Worm (Caenorhabditis elegans) whole organism, mixed stage, embryonic: ENCODE measurements around the gene clec-169.

Experiments
- M03D4.4 ChIP-seq: sonication (generic microtip); optimal IDR thresholded peaks from 2 replicates; lab custom pipeline; 2017; ENCODE audit warnings: mild to moderate bottlenecking, missing genetic modification characterization, missing compliant biosample characterization
- bed-3 ChIP-seq: fragments of 200-800 bp; sonication (Bioruptor generic); optimal IDR thresholded peaks from 3 replicates; lab custom pipeline; 2018; ENCODE audit warnings: mild to moderate bottlenecking, missing genetic modification characterization, moderate library complexity, missing compliant biosample characterization
- blmp-1 ChIP-seq: fragments of 150-350 bp; optimal IDR thresholded peaks from 2 replicates; lab custom pipeline; 2014; ENCODE audit warnings: missing biosample characterization, missing genetic modification characterization
- ceh-39 ChIP-seq: fragments of 150-350 bp; optimal IDR thresholded peaks from 2 replicates; lab custom pipeline; 2014; ENCODE audit warnings: missing biosample characterization, missing genetic modification characterization
- ceh-43 ChIP-seq: fragments of 200-800 bp; sonication (Bioruptor generic); optimal IDR thresholded peaks from 2 replicates; lab custom pipeline; 2018; ENCODE audit warnings: mild to moderate bottlenecking, missing genetic modification characterization, moderate library complexity, missing compliant biosample characterization
- ces-1 ChIP-seq: fragments of 150-350 bp; optimal IDR thresholded peaks from 2 replicates; lab custom pipeline; 2014; ENCODE audit warnings: missing biosample characterization, missing genetic modification reagents, missing genetic modification characterization
- cnd-1 ChIP-seq: fragments of 200-800 bp; sonication (Bioruptor generic); optimal IDR thresholded peaks from 2 replicates; lab custom pipeline; 2018; ENCODE audit warnings: mild to moderate bottlenecking, missing genetic modification characterization, missing compliant biosample characterization
- drap-1 ChIP-seq: fragments of 200-800 bp; sonication (Bioruptor generic); optimal IDR thresholded peaks from 3 replicates; lab custom pipeline; 2018; ENCODE audit warnings: mild to moderate bottlenecking, missing genetic modification characterization, missing compliant biosample characterization
- elt-1 ChIP-seq: sonication (generic microtip); optimal IDR thresholded peaks from 2 replicates; lab custom pipeline; 2017; ENCODE audit warnings: missing genetic modification characterization, mild to moderate bottlenecking, missing compliant biosample characterization, antibody characterized with exemption, moderate library complexity, borderline replicate concordance; ENCODE audit not compliant: insufficient read depth
- elt-3 ChIP-seq: fragments of 150-350 bp; optimal IDR thresholded peaks from 2 replicates; lab custom pipeline; 2014; ENCODE audit warnings: missing biosample characterization, missing genetic modification characterization
- flh-1 ChIP-seq: fragments of 200-800 bp; sonication (Bioruptor generic); optimal IDR thresholded peaks from 2 replicates; lab custom pipeline; 2018; ENCODE audit warnings: mild to moderate bottlenecking, missing genetic modification characterization, moderate library complexity, missing compliant biosample characterization
- ham-2 ChIP-seq: fragments of 200-800 bp; sonication (Bioruptor generic); optimal IDR thresholded peaks from 2 replicates; lab custom pipeline; 2018; ENCODE audit warnings: mild to moderate bottlenecking, missing genetic modification characterization, missing compliant biosample characterization
- hlh-1 ChIP-seq: fragments of 150-350 bp; optimal IDR thresholded peaks from 2 replicates; lab custom pipeline; 2014; ENCODE audit warnings: missing biosample characterization, missing genetic modification reagents, missing genetic modification characterization
- lin-13 ChIP-seq: fragments of 150-350 bp; optimal IDR thresholded peaks from 2 replicates; lab custom pipeline; 2014; ENCODE audit warnings: missing biosample characterization, missing genetic modification characterization
- lsy-2 ChIP-seq: fragments of 150-350 bp; optimal IDR thresholded peaks from 2 replicates; lab custom pipeline; 2014; ENCODE audit warnings: missing biosample characterization, missing genetic modification characterization
- mab-5 ChIP-seq: fragments of 150-350 bp; optimal IDR thresholded peaks from 2 replicates; lab custom pipeline; 2014; ENCODE audit warnings: missing biosample characterization, missing genetic modification characterization
- mep-1 ChIP-seq: fragments of 150-350 bp; optimal IDR thresholded peaks from 2 replicates; lab custom pipeline; 2017; ENCODE audit warnings: missing biosample characterization, missing genetic modification reagents, missing genetic modification characterization, inconsistent platforms
- mls-2 ChIP-seq: sonication (generic microtip); optimal IDR thresholded peaks from 2 replicates; lab custom pipeline; 2016; ENCODE audit warnings: mild to moderate bottlenecking, missing genetic modification characterization, moderate library complexity, missing compliant biosample characterization
- nhr-12 ChIP-seq: fragments of 150-350 bp; optimal IDR thresholded peaks from 2 replicates; lab custom pipeline; 2014; ENCODE audit warnings: missing biosample characterization, missing genetic modification characterization
- nhr-2 ChIP-seq: fragments of 150-350 bp; optimal IDR thresholded peaks from 2 replicates; lab custom pipeline; 2014; ENCODE audit warnings: missing biosample characterization, missing genetic modification characterization
- nhr-237 ChIP-seq: fragments of 150-350 bp; optimal IDR thresholded peaks from 2 replicates; lab custom pipeline; 2014; ENCODE audit warnings: missing biosample characterization, missing genetic modification characterization
- nhr-28 ChIP-seq: fragments of 150-350 bp; optimal IDR thresholded peaks from 2 replicates; lab custom pipeline; 2014; ENCODE audit warnings: missing biosample characterization, missing genetic modification characterization
- nhr-76 ChIP-seq: sonication (generic microtip); optimal IDR thresholded peaks from 2 replicates; lab custom pipeline; 2017; ENCODE audit warnings: missing biosample characterization, missing genetic modification characterization
- pha-4 ChIP-seq: fragments of 150-350 bp; optimal IDR thresholded peaks from 2 replicates; lab custom pipeline; 2018; ENCODE audit warnings: missing biosample characterization, missing genetic modification reagents, missing genetic modification characterization
- sem-2 ChIP-seq: fragments of 200-800 bp; sonication (Bioruptor generic); optimal IDR thresholded peaks from 2 replicates; lab custom pipeline; 2018; ENCODE audit warnings: mild to moderate bottlenecking, missing genetic modification characterization, missing compliant biosample characterization
- snpc-4 ChIP-seq: fragments of 150-350 bp; optimal IDR thresholded peaks from 2 replicates; lab custom pipeline; 2014; ENCODE audit warnings: missing biosample characterization, missing genetic modification characterization
- sptf-1 ChIP-seq: sonication (generic microtip); optimal IDR thresholded peaks from 2 replicates; lab custom pipeline; 2017; ENCODE audit warnings: mild to moderate bottlenecking, missing genetic modification characterization, moderate library complexity, missing compliant biosample characterization
- tbx-8 ChIP-seq: fragments of 200-800 bp; sonication (Bioruptor generic); optimal IDR thresholded peaks from 2 replicates; lab custom pipeline; 2018; ENCODE audit warnings: mild to moderate bottlenecking, missing genetic modification characterization, moderate library complexity, missing compliant biosample characterization
- unc-120 ChIP-seq: sonication (generic microtip); optimal IDR thresholded peaks from 2 replicates; lab custom pipeline; 2017; ENCODE audit warnings: missing genetic modification characterization, missing compliant biosample characterization; ENCODE audit not compliant: poor library complexity, severe bottlenecking
- unc-39 ChIP-seq: fragments of 150-350 bp; optimal IDR thresholded peaks from 2 replicates; lab custom pipeline; 2014; ENCODE audit warnings: missing biosample characterization, missing genetic modification characterization
- unc-62 ChIP-seq: fragments of 150-350 bp; optimal IDR thresholded peaks from 2 replicates; lab custom pipeline; 2014; ENCODE audit warnings: missing biosample characterization, missing genetic modification reagents, missing genetic modification characterization
- zip-8 ChIP-seq: fragments of 150-350 bp; optimal IDR thresholded peaks from 2 replicates; lab custom pipeline; 2014; ENCODE audit warnings: missing biosample characterization, missing genetic modification characterization
- ztf-11 ChIP-seq: fragments of 150-350 bp; optimal IDR thresholded peaks from 2 replicates; lab custom pipeline; 2014; ENCODE audit warnings: missing biosample characterization, missing genetic modification characterization

The clec-169 gene

ce11 chrIV:1261024-1261423, at the start of gene clec-169:
TSS of gene clec-169 (plus strand) at chrIV:1261324.
- TF ChIP-seq mls-2 (tag; lab: Kevin White, UChicago) (no peak), lin-13 (tag; lab: Kevin White, UChicago) (no peak), cnd-1 (tag; lab: Kevin White, UChicago) (no peak), ceh-43 (no peak), snpc-4 (no peak), bed-3 (GFP tag; lab: Kevin White, UChicago) (no peak), sem-2 (GFP tag; lab: Kevin White, UChicago) (no peak), sptf-1 (tag; lab: Kevin White, UChicago) (no peak), drap-1 (no peak), nhr-2 (tag; lab: Kevin White, UChicago) (no peak), zip-8 (no peak), ztf-11 (tag; lab: Kevin White, UChicago) (no peak), tbx-8 (GFP tag; lab: Kevin White, UChicago) (no peak), nhr-76 (tag; lab: Kevin White, UChicago) (no peak), lsy-2 (tag; lab: Kevin White, UChicago) (no peak), nhr-12 (tag; lab: Kevin White, UChicago) (no peak), ham-2 (GFP tag; lab: Kevin White, UChicago) (no peak)

- TF ChIP-seq ztf-11 (tag; lab: Kevin White, UChicago) (no peak), nhr-76 (tag; lab: Kevin White, UChicago) (no peak), mep-1 (tag; lab: Kevin White, UChicago) (no peak), drap-1 (no peak), bed-3 (GFP tag; lab: Kevin White, UChicago) (no peak), ceh-39 (no peak), hlh-1 (tag; lab: Kevin White, UChicago) (no peak), blmp-1 (tag; lab: Kevin White, UChicago) (no peak), mab-5 (tag; lab: Kevin White, UChicago) (no peak), elt-1 (tag; lab: Kevin White, UChicago) (no peak), zip-8 (no peak), ceh-43 (no peak), nhr-237 (tag; lab: Kevin White, UChicago) (no peak), pha-4 (tag; lab: Kevin White, UChicago) (no peak), lin-13 (tag; lab: Kevin White, UChicago) (no peak), ces-1 (GFP tag; lab: Kevin White, UChicago) (no peak), snpc-4 (no peak), nhr-2 (tag; lab: Kevin White, UChicago) (no peak), nhr-28 (tag; lab: Kevin White, UChicago) (no peak)
These were observed 49.2 kb upstream of the clec-169 start for ce11 chrIV:1211902-1212301.

- TF ChIP-seq ces-1 (GFP tag; lab: Kevin White, UChicago) (peak; percentile 88), mls-2 (tag; lab: Kevin White, UChicago) (no peak)
- TF ChIP-seq, all 35 proteins: peak for 1
These were observed 48.8 kb upstream of the clec-169 start for ce11 chrIV:1212357-1212756.

- TF ChIP-seq ces-1 (GFP tag; lab: Kevin White, UChicago) (peak; percentile 65), snpc-4 (no peak), flh-1 (GFP tag; lab: Kevin White, UChicago) (no peak)
These were observed 47.9 kb upstream of the clec-169 start for ce11 chrIV:1213192-1213591.

ce11 chrIV:1215536-1215935, 45.6 kb upstream of the clec-169 start:
- TF ChIP-seq nhr-237 (tag; lab: Kevin White, UChicago) (no peak), ceh-39 (no peak), ces-1 (GFP tag; lab: Kevin White, UChicago) (no peak), zip-8 (no peak), ham-2 (GFP tag; lab: Kevin White, UChicago) (no peak), flh-1 (GFP tag; lab: Kevin White, UChicago) (no peak), M03D4.4 (tag; lab: Kevin White, UChicago) (no peak)

ce11 chrIV:1216290-1216689, 44.8 kb upstream of the clec-169 start, which contains the start of gene W09G12.9:
TSS of gene W09G12.9 (plus strand) at chrIV:1216590.
- TF ChIP-seq zip-8 (no peak), unc-120 (no peak), elt-1 (tag; lab: Kevin White, UChicago) (no peak), unc-39 (tag; lab: Kevin White, UChicago) (no peak), mab-5 (tag; lab: Kevin White, UChicago) (no peak), pha-4 (tag; lab: Kevin White, UChicago) (no peak), snpc-4 (no peak), nhr-2 (tag; lab: Kevin White, UChicago) (no peak), mls-2 (tag; lab: Kevin White, UChicago) (no peak), nhr-237 (tag; lab: Kevin White, UChicago) (no peak), nhr-28 (tag; lab: Kevin White, UChicago) (no peak), drap-1 (no peak), lsy-2 (tag; lab: Kevin White, UChicago) (no peak), elt-3 (tag; lab: Kevin White, UChicago) (no peak), unc-62 (GFP tag; lab: Kevin White, UChicago) (no peak), nhr-76 (tag; lab: Kevin White, UChicago) (no peak)
